Worm (Caenorhabditis elegans) whole organism, mixed stage, embryonic: ENCODE measurements around the gene C35D10.3.

Experiments used
- blmp-1 ChIP-seq: fragments of 150-350 bp; optimal IDR thresholded peaks from 2 replicates; lab custom pipeline; 2014; ENCODE audit warnings: missing biosample characterization, missing genetic modification characterization
- ceh-43 ChIP-seq: fragments of 200-800 bp; sonication (Bioruptor generic); optimal IDR thresholded peaks from 2 replicates; lab custom pipeline; 2018; ENCODE audit warnings: mild to moderate bottlenecking, missing genetic modification characterization, moderate library complexity, missing compliant biosample characterization
- elt-3 ChIP-seq: fragments of 150-350 bp; optimal IDR thresholded peaks from 2 replicates; lab custom pipeline; 2014; ENCODE audit warnings: missing biosample characterization, missing genetic modification characterization
- hlh-1 ChIP-seq: fragments of 150-350 bp; optimal IDR thresholded peaks from 2 replicates; lab custom pipeline; 2014; ENCODE audit warnings: missing biosample characterization, missing genetic modification reagents, missing genetic modification characterization
- mab-5 ChIP-seq: fragments of 150-350 bp; optimal IDR thresholded peaks from 2 replicates; lab custom pipeline; 2014; ENCODE audit warnings: missing biosample characterization, missing genetic modification characterization
- mls-2 ChIP-seq: sonication (generic microtip); optimal IDR thresholded peaks from 2 replicates; lab custom pipeline; 2016; ENCODE audit warnings: mild to moderate bottlenecking, missing genetic modification characterization, moderate library complexity, missing compliant biosample characterization
- nhr-2 ChIP-seq: fragments of 150-350 bp; optimal IDR thresholded peaks from 2 replicates; lab custom pipeline; 2014; ENCODE audit warnings: missing biosample characterization, missing genetic modification characterization
- nhr-237 ChIP-seq: fragments of 150-350 bp; optimal IDR thresholded peaks from 2 replicates; lab custom pipeline; 2014; ENCODE audit warnings: missing biosample characterization, missing genetic modification characterization
- nhr-28 ChIP-seq: fragments of 150-350 bp; optimal IDR thresholded peaks from 2 replicates; lab custom pipeline; 2014; ENCODE audit warnings: missing biosample characterization, missing genetic modification characterization
- nhr-76 ChIP-seq: sonication (generic microtip); optimal IDR thresholded peaks from 2 replicates; lab custom pipeline; 2017; ENCODE audit warnings: missing biosample characterization, missing genetic modification characterization
- snpc-4 ChIP-seq: fragments of 150-350 bp; optimal IDR thresholded peaks from 2 replicates; lab custom pipeline; 2014; ENCODE audit warnings: missing biosample characterization, missing genetic modification characterization
- unc-120 ChIP-seq: sonication (generic microtip); optimal IDR thresholded peaks from 2 replicates; lab custom pipeline; 2017; ENCODE audit warnings: missing genetic modification characterization, missing compliant biosample characterization; ENCODE audit not compliant: poor library complexity, severe bottlenecking
- unc-39 ChIP-seq: fragments of 150-350 bp; optimal IDR thresholded peaks from 2 replicates; lab custom pipeline; 2014; ENCODE audit warnings: missing biosample characterization, missing genetic modification characterization
- unc-62 ChIP-seq: fragments of 150-350 bp; optimal IDR thresholded peaks from 2 replicates; lab custom pipeline; 2014; ENCODE audit warnings: missing biosample characterization, missing genetic modification reagents, missing genetic modification characterization

DNA sequence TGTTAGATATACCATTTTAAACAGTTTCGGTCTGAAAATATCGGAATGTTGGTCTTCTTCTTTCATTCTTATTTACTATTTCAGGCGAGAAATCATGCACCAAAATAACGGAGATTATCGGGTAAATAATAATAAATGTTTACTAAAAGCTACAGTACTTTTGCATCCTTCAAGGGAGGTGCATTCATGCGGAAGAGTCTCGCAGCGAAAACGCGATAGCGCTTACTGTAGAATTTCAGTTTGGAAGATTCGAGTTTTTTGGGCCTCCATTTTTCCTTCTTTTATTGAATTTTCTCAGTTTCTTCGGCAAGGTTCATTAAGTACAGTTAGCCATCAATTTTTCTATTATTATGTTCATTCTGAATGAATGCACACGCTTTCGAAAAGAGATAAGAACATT, 12.6 kb upstream of the C35D10.3 start, which contains the start of gene C35D10.7:
- no peak for TF ChIP-seq mls-2 (tag; lab: Kevin White, UChicago)
- no peak for TF ChIP-seq elt-3
- no peak for TF ChIP-seq nhr-2 (tag; lab: Kevin White, UChicago)
- no peak for TF ChIP-seq unc-120
- TF ChIP-seq ceh-43 (GFP tag; lab: Kevin White, UChicago) = no peak
- no peak for TF ChIP-seq mab-5 (tag; lab: Kevin White, UChicago)
- TF ChIP-seq unc-62 (GFP tag; lab: Kevin White, UChicago) = no peak
- TF ChIP-seq nhr-237 (tag; lab: Kevin White, UChicago) = no peak
- no peak for TF ChIP-seq hlh-1 (tag; lab: Kevin White, UChicago)
- no peak for TF ChIP-seq snpc-4 (tag; lab: Kevin White, UChicago)
- no peak for TF ChIP-seq nhr-76
- no peak for TF ChIP-seq blmp-1 (tag; lab: Kevin White, UChicago)
- TF ChIP-seq nhr-28 (tag; lab: Kevin White, UChicago) = no peak
- TF ChIP-seq unc-39 (tag; lab: Kevin White, UChicago) = no peak
